Fruit fly (Drosophila melanogaster) whole organism, pupa: Measurements from ENCODE around the gene Argk1.

Experiments
- CG10348 ChIP-seq: fragments of 200-800 bp; sonication (Bioruptor generic); IDR thresholded peaks from 2 replicates; pipeline ENCODE4 v1.3.6; 2022; ENCODE audit warnings: missing biosample characterization, missing genetic modification characterization
- CG12605 ChIP-seq: fragments of 200-800 bp; sonication (Bioruptor generic); IDR thresholded peaks from 2 replicates; pipeline ENCODE4 v1.3.6; 2022; ENCODE audit warnings: missing biosample characterization, missing genetic modification characterization
- CG13204 ChIP-seq: fragments of 200-800 bp; sonication (Bioruptor generic); optimal IDR thresholded peaks from 2 replicates; lab custom pipeline; 2018; ENCODE audit warnings: missing biosample characterization, mild to moderate bottlenecking, missing genetic modification characterization, moderate library complexity
- CG14655 ChIP-seq: fragments of 200-800 bp; sonication (Bioruptor generic); optimal IDR thresholded peaks from 3 replicates; lab custom pipeline; 2017; ENCODE audit warnings: mild to moderate bottlenecking, missing biosample characterization, missing genetic modification reagents, missing genetic modification characterization
- CG15710 ChIP-seq: fragments of 200-800 bp; sonication (Bioruptor generic); optimal IDR thresholded peaks from 2 replicates; lab custom pipeline; 2018; ENCODE audit warnings: missing biosample characterization, mild to moderate bottlenecking, missing genetic modification characterization, moderate library complexity
- CG17806 ChIP-seq: fragments of 200-800 bp; sonication (Bioruptor generic); optimal IDR thresholded peaks from 2 replicates; lab custom pipeline; 2018; ENCODE audit warnings: missing biosample characterization, mild to moderate bottlenecking, missing genetic modification characterization, moderate library complexity
- CG32121 ChIP-seq: fragments of 200-800 bp; sonication (Bioruptor generic); IDR thresholded peaks from 2 replicates; pipeline ENCODE4 v1.3.6; 2022; ENCODE audit warnings: missing biosample characterization, missing genetic modification characterization
- CG34367 ChIP-seq: fragments of 200-800 bp; sonication (Bioruptor generic); optimal IDR thresholded peaks from 2 replicates; lab custom pipeline; 2018; ENCODE audit warnings: missing biosample characterization, mild to moderate bottlenecking, missing genetic modification characterization
- CG4496 ChIP-seq: fragments of 200-800 bp; sonication (Bioruptor generic); IDR thresholded peaks from 3 replicates; pipeline ENCODE4 v1.3.6; 2022; ENCODE audit warnings: missing biosample characterization, missing genetic modification characterization
- CG8159 ChIP-seq: fragments of 200-800 bp; sonication (Bioruptor generic); optimal IDR thresholded peaks from 3 replicates; lab custom pipeline; 2018; ENCODE audit warnings: missing biosample characterization, mild to moderate bottlenecking, missing genetic modification characterization, moderate library complexity
- CG8301 ChIP-seq: fragments of 200-800 bp; sonication (Bioruptor generic); optimal IDR thresholded peaks from 2 replicates; lab custom pipeline; 2018; ENCODE audit warnings: missing biosample characterization, mild to moderate bottlenecking, missing genetic modification characterization
- CG9948 ChIP-seq: fragments of 200-800 bp; sonication (Bioruptor generic); optimal IDR thresholded peaks from 2 replicates; lab custom pipeline; 2018; ENCODE audit warnings: missing biosample characterization, mild to moderate bottlenecking, missing genetic modification characterization, moderate library complexity
- D1 ChIP-seq: fragments of 200-800 bp; sonication (Bioruptor generic); optimal IDR thresholded peaks from 2 replicates; lab custom pipeline; 2018; ENCODE audit warnings: missing biosample characterization, mild to moderate bottlenecking, missing genetic modification characterization, moderate library complexity
- EcR ChIP-seq: fragments of 200-800 bp; sonication (Bioruptor generic); optimal IDR thresholded peaks from 3 replicates; lab custom pipeline; 2019; ENCODE audit warnings: missing biosample characterization, missing genetic modification characterization, mild to moderate bottlenecking, moderate library complexity, missing genetic modification reagents
- Ets98B ChIP-seq: fragments of 200-800 bp; sonication (Bioruptor generic); IDR thresholded peaks from 2 replicates; pipeline ENCODE4 v1.3.6; 2022; ENCODE audit warnings: missing biosample characterization, missing genetic modification characterization
- Pif1A ChIP-seq: fragments of 200-800 bp; sonication (Bioruptor generic); optimal IDR thresholded peaks from 3 replicates; lab custom pipeline; 2016; ENCODE audit warnings: missing biosample characterization, missing genetic modification characterization
- Pif1B ChIP-seq: fragments of 200-800 bp; sonication (Bioruptor generic); optimal IDR thresholded peaks from 3 replicates; lab custom pipeline; 2016; ENCODE audit warnings: missing biosample characterization, missing genetic modification characterization
- Snoo ChIP-seq: fragments of 200-800 bp; sonication (Bioruptor generic); optimal IDR thresholded peaks from 3 replicates; lab custom pipeline; 2017; ENCODE audit warnings: missing biosample characterization, mild to moderate bottlenecking, missing genetic modification characterization, inconsistent platforms
- fd96Ca ChIP-seq: fragments of 200-800 bp; sonication (Bioruptor generic); IDR thresholded peaks from 3 replicates; pipeline ENCODE4 v1.3.6; 2022; ENCODE audit warnings: missing biosample characterization, missing genetic modification characterization
- gl ChIP-seq: fragments of 200-800 bp; sonication (Bioruptor generic); optimal IDR thresholded peaks from 2 replicates; lab custom pipeline; 2018; ENCODE audit warnings: missing biosample characterization, mild to moderate bottlenecking, missing genetic modification characterization
- rn ChIP-seq: fragments of 200-800 bp; sonication (Bioruptor generic); IDR thresholded peaks from 2 replicates; pipeline ENCODE4 v1.3.6; 2022; ENCODE audit warnings: missing biosample characterization, missing genetic modification characterization

Argk1 gene

dm6 chr3L:9004788-9005246, 61.0 kb downstream of the Argk1 start, which contains the start of gene Doc3:
Doc3 (plus strand) TSS chr3L:9005196.
- TF ChIP-seq CG10348 (GFP tag; lab: Robert Waterston, UW): no peak
- peak; percentile 38 for TF ChIP-seq CG13204 (GFP tag; lab: Kevin White, UChicago)
- no peak for TF ChIP-seq Pif1A (GFP tag; lab: Kevin White, UChicago)
- no peak for TF ChIP-seq CG12605 (GFP tag; lab: Robert Waterston, UW)
- TF ChIP-seq CG14655 (GFP tag; lab: Kevin White, UChicago): no peak
- TF ChIP-seq CG9948 (tag; lab: Kevin White, UChicago): no peak
- no peak for TF ChIP-seq Pif1B (GFP tag; lab: Kevin White, UChicago)
- no peak for TF ChIP-seq D1 (tag; lab: Kevin White, UChicago)
- TF ChIP-seq CG8301 (tag; lab: Kevin White, UChicago): no peak
- peak; percentile 70 for TF ChIP-seq EcR
- no peak for TF ChIP-seq fd96Ca (GFP tag; lab: Robert Waterston, UW)
- 0 out of 3 replicates have a peak, but pooled peaks have one; percentile 25 for TF ChIP-seq CG4496 (GFP tag; lab: Robert Waterston, UW)
- TF ChIP-seq CG32121 (GFP tag; lab: Robert Waterston, UW): no peak
- no peak for TF ChIP-seq CG15710 (tag; lab: Kevin White, UChicago)
- TF ChIP-seq Ets98B (GFP tag; lab: Robert Waterston, UW): 0 out of 2 replicates have a peak, but pooled peaks have one; percentile 22
- peak; percentile 6 for TF ChIP-seq gl (tag; lab: Kevin White, UChicago)
- TF ChIP-seq CG34367 (tag; lab: Kevin White, UChicago): no peak
- no peak for TF ChIP-seq CG8159 (tag; lab: Kevin White, UChicago)
- no peak for TF ChIP-seq Snoo (tag; lab: Kevin White, UChicago)
- no peak for TF ChIP-seq CG17806 (tag; lab: Kevin White, UChicago)
- no peak for TF ChIP-seq rn (GFP tag; lab: Robert Waterston, UW)

- TF ChIP-seq Pif1A (GFP tag; lab: Kevin White, UChicago): no peak
Observed at dm6 chr3L:9003369-9003768, 62.5 kb downstream of the Argk1 start.

dm6 chr3L:9002527-9002926, 63.3 kb downstream of the Argk1 start:
- TF ChIP-seq CG32121 (GFP tag; lab: Robert Waterston, UW): no peak
- no peak for TF ChIP-seq CG12605 (GFP tag; lab: Robert Waterston, UW)
- TF ChIP-seq CG8301 (tag; lab: Kevin White, UChicago): no peak
- TF ChIP-seq Pif1B (GFP tag; lab: Kevin White, UChicago): no peak
- no peak for TF ChIP-seq EcR
- no peak for TF ChIP-seq rn (GFP tag; lab: Robert Waterston, UW)
- no peak for TF ChIP-seq CG8159 (tag; lab: Kevin White, UChicago)
- no peak for TF ChIP-seq Snoo (tag; lab: Kevin White, UChicago)
- TF ChIP-seq CG34367 (tag; lab: Kevin White, UChicago): no peak
- no peak for TF ChIP-seq Ets98B (GFP tag; lab: Robert Waterston, UW)
- no peak for TF ChIP-seq CG15710 (tag; lab: Kevin White, UChicago)
- no peak for TF ChIP-seq CG14655 (GFP tag; lab: Kevin White, UChicago)
- no peak for TF ChIP-seq CG4496 (GFP tag; lab: Robert Waterston, UW)
- TF ChIP-seq D1 (tag; lab: Kevin White, UChicago): no peak
- no peak for TF ChIP-seq fd96Ca (GFP tag; lab: Robert Waterston, UW)
- no peak for TF ChIP-seq CG10348 (GFP tag; lab: Robert Waterston, UW)
